Worm (Caenorhabditis elegans) whole organism, L2 larva: ENCODE results near the gene F35A5.2.

Source experiments
- C34F6.9 ChIP-seq: fragments of 150-350 bp; optimal IDR thresholded peaks from 2 replicates; lab custom pipeline; 2014; ENCODE audit warnings: missing biosample characterization, missing genetic modification characterization
- F13H6.1 ChIP-seq: sonication (generic microtip); optimal IDR thresholded peaks from 2 replicates; lab custom pipeline; 2016; ENCODE audit warnings: missing genetic modification characterization, missing compliant biosample characterization
- Y55F3AM.14 ChIP-seq: fragments of 200-800 bp; sonication (Bioruptor generic); optimal IDR thresholded peaks from 2 replicates; lab custom pipeline; 2018; ENCODE audit warnings: mild to moderate bottlenecking, missing genetic modification characterization, missing compliant biosample characterization
- alr-1 ChIP-seq: fragments of 150-350 bp; optimal IDR thresholded peaks from 2 replicates; lab custom pipeline; 2014; ENCODE audit warnings: missing biosample characterization, missing genetic modification characterization
- ama-1 ChIP-seq: fragments of 150-350 bp; optimal IDR thresholded peaks from 2 replicates; lab custom pipeline; 2018; ENCODE audit warnings: inconsistent platforms
- blmp-1 ChIP-seq: sonication (generic microtip); optimal IDR thresholded peaks from 2 replicates; lab custom pipeline; 2017; ENCODE audit warnings: missing genetic modification characterization, mild to moderate bottlenecking, missing compliant biosample characterization, antibody characterized with exemption, moderate library complexity; ENCODE audit not compliant: insufficient read depth
- ceh-16 ChIP-seq: fragments of 150-350 bp; optimal IDR thresholded peaks from 2 replicates; lab custom pipeline; 2014; ENCODE audit warnings: missing biosample characterization, missing genetic modification characterization
- ceh-82 ChIP-seq: fragments of 150-350 bp; optimal IDR thresholded peaks from 2 replicates; lab custom pipeline; 2014; ENCODE audit warnings: missing biosample characterization, missing genetic modification characterization
- crh-2 ChIP-seq: sonication (generic microtip); optimal IDR thresholded peaks from 2 replicates; lab custom pipeline; 2017; ENCODE audit warnings: missing biosample characterization, missing genetic modification characterization
- egl-27 ChIP-seq: sonication (generic microtip); optimal IDR thresholded peaks from 3 replicates; lab custom pipeline; 2017; ENCODE audit warnings: missing biosample characterization, missing genetic modification reagents, missing genetic modification characterization
- elt-1 ChIP-seq: fragments of 150-350 bp; optimal IDR thresholded peaks from 2 replicates; lab custom pipeline; 2014; ENCODE audit warnings: missing biosample characterization, missing genetic modification characterization
- elt-3 ChIP-seq: sonication (generic microtip); optimal IDR thresholded peaks from 2 replicates; lab custom pipeline; 2017; ENCODE audit warnings: missing biosample characterization, missing genetic modification characterization
- fos-1 ChIP-seq: fragments of 150-350 bp; optimal IDR thresholded peaks from 2 replicates; lab custom pipeline; 2014; ENCODE audit warnings: missing biosample characterization, missing genetic modification characterization
- gmeb-1 ChIP-seq: fragments of 150-350 bp; optimal IDR thresholded peaks from 2 replicates; lab custom pipeline; 2014; ENCODE audit warnings: missing biosample characterization, missing genetic modification characterization
- lin-11 ChIP-seq: fragments of 150-350 bp; sonication (generic microtip); optimal IDR thresholded peaks from 2 replicates; lab custom pipeline; 2014; ENCODE audit warnings: missing biosample characterization, missing genetic modification characterization, inconsistent platforms, mixed read lengths
- lin-13 ChIP-seq: fragments of 150-350 bp; optimal IDR thresholded peaks from 2 replicates; lab custom pipeline; 2014; ENCODE audit warnings: missing biosample characterization, missing genetic modification reagents, missing genetic modification characterization
- lin-39 ChIP-seq: fragments of 150-350 bp; optimal IDR thresholded peaks from 2 replicates; lab custom pipeline; 2014; ENCODE audit warnings: missing biosample characterization, missing genetic modification reagents, missing genetic modification characterization
- lsy-2 ChIP-seq, 2 experiments: fragments of 150-350 bp in 1 of 2; sonication (generic microtip) in 1 of 2; optimal IDR thresholded peaks; 2 replicates each; lab custom pipeline; 2014 to 2017; ENCODE audit warnings: missing biosample characterization in 2 of 2, missing genetic modification characterization in 2 of 2
- mdl-1 ChIP-seq, 2 experiments: fragments of 150-350 bp in 1 of 2; sonication (generic microtip) in 1 of 2; optimal IDR thresholded peaks; 2 replicates each; lab custom pipeline; 2017; ENCODE audit warnings: missing biosample characterization in 2 of 2, missing genetic modification characterization in 2 of 2
- nhr-10 ChIP-seq: sonication (generic microtip); optimal IDR thresholded peaks from 2 replicates; lab custom pipeline; 2017; ENCODE audit warnings: missing biosample characterization, missing genetic modification characterization
- nhr-12 ChIP-seq: fragments of 150-350 bp; optimal IDR thresholded peaks from 2 replicates; lab custom pipeline; 2014; ENCODE audit warnings: missing biosample characterization, missing genetic modification characterization
- nhr-129 ChIP-seq: fragments of 150-350 bp; optimal IDR thresholded peaks from 2 replicates; lab custom pipeline; 2014; ENCODE audit warnings: missing biosample characterization, missing genetic modification characterization
- nhr-21 ChIP-seq: fragments of 150-350 bp; optimal IDR thresholded peaks from 2 replicates; lab custom pipeline; 2014; ENCODE audit warnings: missing biosample characterization, missing genetic modification characterization
- nhr-25 ChIP-seq: fragments of 150-350 bp; sonication (generic microtip); optimal IDR thresholded peaks from 3 replicates; lab custom pipeline; 2014; ENCODE audit warnings: missing biosample characterization, missing genetic modification characterization
- nhr-6 ChIP-seq: fragments of 150-350 bp; optimal IDR thresholded peaks from 2 replicates; lab custom pipeline; 2014; ENCODE audit warnings: missing biosample characterization, missing genetic modification characterization
- nhr-77 ChIP-seq: fragments of 150-350 bp; optimal IDR thresholded peaks from 2 replicates; lab custom pipeline; 2014; ENCODE audit warnings: missing biosample characterization, missing genetic modification characterization
- peb-1 ChIP-seq: fragments of 150-350 bp; optimal IDR thresholded peaks from 2 replicates; lab custom pipeline; 2014; ENCODE audit warnings: missing biosample characterization, missing genetic modification characterization
- sem-4 ChIP-seq: fragments of 150-350 bp; optimal IDR thresholded peaks from 2 replicates; lab custom pipeline; 2014; ENCODE audit warnings: missing biosample characterization, missing genetic modification reagents, missing genetic modification characterization
- skn-1 ChIP-seq: sonication (generic microtip); optimal IDR thresholded peaks from 2 replicates; lab custom pipeline; 2017; ENCODE audit warnings: missing biosample characterization, missing genetic modification characterization
- sma-3 ChIP-seq: sonication (generic microtip); optimal IDR thresholded peaks from 2 replicates; lab custom pipeline; 2016; ENCODE audit warnings: missing genetic modification reagents, missing genetic modification characterization, missing compliant biosample characterization
- sma-9 ChIP-seq, 2 experiments: fragments of 150-350 bp in 1 of 2; sonication (generic microtip) in 1 of 2; optimal IDR thresholded peaks; 2 replicates each; lab custom pipeline; 2014 to 2016; ENCODE audit warnings: missing genetic modification characterization in 2 of 2, mild to moderate bottlenecking in 1 of 2, missing biosample characterization in 1 of 2, missing compliant biosample characterization in 1 of 2, missing genetic modification reagents in 1 of 2, moderate library complexity in 1 of 2
- unc-55 ChIP-seq: fragments of 150-350 bp; sonication (generic microtip); optimal IDR thresholded peaks from 3 replicates; lab custom pipeline; 2014; ENCODE audit warnings: missing biosample characterization, missing genetic modification reagents, missing genetic modification characterization
- zag-1 ChIP-seq: fragments of 150-350 bp; optimal IDR thresholded peaks from 2 replicates; lab custom pipeline; 2014; ENCODE audit warnings: missing biosample characterization, missing genetic modification characterization
- ztf-1 ChIP-seq: fragments of 200-800 bp; sonication (Bioruptor generic); conservative IDR thresholded peaks from 2 replicates; pipeline ENCODE4 v1.3.6; 2022; ENCODE audit warnings: missing genetic modification characterization, missing compliant biosample characterization
- ztf-11 ChIP-seq: sonication (generic microtip); optimal IDR thresholded peaks from 2 replicates; lab custom pipeline; 2017; ENCODE audit warnings: missing biosample characterization, missing genetic modification characterization
- ztf-4 ChIP-seq: fragments of 150-350 bp; optimal IDR thresholded peaks from 2 replicates; lab custom pipeline; 2014; ENCODE audit warnings: missing biosample characterization, missing genetic modification characterization

The F35A5.2 gene

ce11 chrX:3830872-3831271 lies 25.9 kb downstream of the F35A5.2 start:
- TF ChIP-seq nhr-129 (tag; lab: Kevin White, UChicago): peak; percentile 2
- no peak for TF ChIP-seq Y55F3AM.14 (GFP tag; lab: Kevin White, UChicago)

DNA sequence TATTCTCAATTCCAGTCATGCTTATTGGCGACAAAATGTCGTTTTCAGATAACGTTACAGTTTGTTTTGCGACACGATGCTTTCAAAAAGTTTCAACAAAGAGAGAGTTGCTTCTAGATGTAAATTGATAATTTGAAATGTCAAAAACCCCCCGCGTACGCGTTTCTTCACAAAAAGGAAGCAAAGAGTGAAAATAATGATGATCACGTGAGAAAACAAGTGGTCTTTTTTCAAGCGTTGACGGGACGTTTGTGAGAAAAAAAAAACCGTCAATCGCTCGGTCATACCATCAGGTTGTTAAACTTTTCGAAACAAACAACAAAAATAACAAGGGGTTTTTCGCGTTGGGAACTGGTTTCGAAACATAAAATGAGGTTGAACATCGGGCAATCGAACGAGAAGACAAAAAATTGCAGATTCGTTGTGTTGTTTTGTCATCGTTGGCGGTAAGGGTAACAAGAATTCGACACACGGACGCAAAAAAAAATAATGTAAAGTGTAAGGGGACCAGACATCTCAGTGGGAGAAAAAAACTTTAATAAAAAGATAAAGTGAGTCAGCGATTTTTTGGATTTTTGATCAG lies 27.2 kb downstream of the F35A5.2 start:
- no peak for TF ChIP-seq ztf-4
- TF ChIP-seq ceh-82 (tag; lab: Kevin White, UChicago): no peak
- peak; percentile 68 for TF ChIP-seq sma-9 (GFP tag; optimal IDR thresholded peaks at IDR 0.05; lab: Kevin White, UChicago)
- no peak for TF ChIP-seq sma-9 (tag; optimal IDR thresholded peaks at IDR 0.05; lab: Kevin White, UChicago)
- TF ChIP-seq fos-1 (tag; lab: Kevin White, UChicago): peak; percentile 47
- TF ChIP-seq nhr-129 (tag; lab: Kevin White, UChicago): peak; percentile 54
- peak; percentile 19 for TF ChIP-seq C34F6.9
- peak; percentile 52 for TF ChIP-seq ama-1 (lab: Kevin White, UChicago)
- TF ChIP-seq lin-11 (tag; lab: Kevin White, UChicago): no peak
- peak; percentile 47 for TF ChIP-seq gmeb-1 (tag; lab: Kevin White, UChicago)
- peak; percentile 47 for TF ChIP-seq F13H6.1
- no peak for TF ChIP-seq elt-1 (tag; lab: Kevin White, UChicago)
- peak; percentile 52 for TF ChIP-seq nhr-25
- TF ChIP-seq lsy-2 (tag; optimal IDR thresholded peaks at IDR 0.05; lab: Kevin White, UChicago): peak in 1 of 2 experiments; percentile 46
- TF ChIP-seq lin-39 (tag; lab: Kevin White, UChicago): no peak
- TF ChIP-seq egl-27 (tag; lab: Kevin White, UChicago): peak; percentile 18
- peak; percentile 87 for TF ChIP-seq crh-2
- peak; percentile 48 for TF ChIP-seq sma-3 (GFP tag; lab: Kevin White, UChicago)
- no peak for TF ChIP-seq ztf-11 (tag; lab: Kevin White, UChicago)
- no peak for TF ChIP-seq skn-1 (tag; lab: Kevin White, UChicago)

- TF ChIP-seq sma-9 (GFP tag; optimal IDR thresholded peaks at IDR 0.05; lab: Kevin White, UChicago) (peak; percentile 39), sma-9 (tag; optimal IDR thresholded peaks at IDR 0.05; lab: Kevin White, UChicago) (no peak), egl-27 (tag; lab: Kevin White, UChicago) (peak; percentile 14), nhr-77 (tag; lab: Kevin White, UChicago) (no peak), nhr-129 (tag; lab: Kevin White, UChicago) (peak; percentile 24), F13H6.1 (peak; percentile 54), peb-1 (tag; lab: Kevin White, UChicago) (no peak), nhr-12 (no peak)
These were observed 29.3 kb downstream of the F35A5.2 start for ce11 chrX:3833964-3834840.

DNA sequence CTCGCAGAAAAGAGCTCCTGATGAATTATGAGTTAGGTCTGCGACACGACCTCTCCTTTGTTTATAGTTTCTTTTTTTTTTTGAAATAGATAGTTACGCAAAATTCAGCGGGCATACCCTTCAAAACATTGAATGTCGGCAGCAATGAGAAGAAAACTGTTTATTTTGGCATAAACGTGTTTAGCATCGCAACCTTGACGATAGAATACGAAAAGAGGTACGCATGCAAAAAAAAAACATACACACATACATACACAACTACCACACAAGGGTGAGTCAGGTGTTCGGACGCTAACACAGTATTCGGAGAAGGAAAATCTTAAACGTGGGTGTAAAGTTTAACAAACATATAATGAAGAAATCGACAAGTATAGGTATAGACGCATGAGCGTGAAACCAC lies 30.7 kb downstream of the F35A5.2 start:
- no peak for TF ChIP-seq alr-1 (tag; lab: Kevin White, UChicago)
- TF ChIP-seq blmp-1: no peak
- TF ChIP-seq lin-39 (tag; lab: Kevin White, UChicago): no peak
- peak; percentile 38 for TF ChIP-seq nhr-25
- TF ChIP-seq ztf-1 (GFP tag; lab: Robert Waterston, UW): no peak
- no peak for TF ChIP-seq elt-3 (tag; lab: Kevin White, UChicago)

DNA sequence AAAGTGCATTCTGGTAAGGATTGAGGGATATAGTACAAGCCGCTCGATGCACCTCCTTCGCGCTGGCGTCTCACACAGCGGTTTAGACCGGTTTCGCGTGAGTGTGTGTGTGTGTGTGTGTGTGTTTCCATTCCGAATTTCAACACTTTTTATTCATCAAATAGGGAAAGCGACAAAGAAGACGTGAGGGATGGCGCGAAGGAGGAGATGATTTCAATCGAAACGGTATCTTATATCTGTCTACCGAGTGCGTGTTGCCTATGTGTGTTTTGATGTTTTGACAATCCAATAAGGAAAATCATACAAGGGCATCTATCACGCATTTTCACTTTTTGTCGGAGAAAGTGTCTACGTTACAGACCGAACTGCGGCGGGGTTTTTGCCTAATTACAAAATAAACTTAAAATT lies 32.8 kb downstream of the F35A5.2 start:
- TF ChIP-seq ceh-16 (tag; lab: Kevin White, UChicago) (peak; percentile 37), lin-13 (no peak), nhr-129 (tag; lab: Kevin White, UChicago) (peak; percentile 58), sma-9 (GFP tag; optimal IDR thresholded peaks at IDR 0.05; lab: Kevin White, UChicago) (peak; percentile 71), sma-9 (tag; optimal IDR thresholded peaks at IDR 0.05; lab: Kevin White, UChicago) (no peak), peb-1 (tag; lab: Kevin White, UChicago) (no peak), nhr-25 (peak; percentile 90), egl-27 (tag; lab: Kevin White, UChicago) (peak; percentile 72), fos-1 (tag; lab: Kevin White, UChicago) (peak; percentile 1), ceh-82 (tag; lab: Kevin White, UChicago) (no peak), lin-39 (tag; lab: Kevin White, UChicago) (no peak), skn-1 (tag; lab: Kevin White, UChicago) (no peak), zag-1 (no peak), nhr-10 (tag; lab: Kevin White, UChicago) (no peak), sem-4 (tag; lab: Kevin White, UChicago) (peak; percentile 19), alr-1 (tag; lab: Kevin White, UChicago) (no peak), gmeb-1 (tag; lab: Kevin White, UChicago) (no peak), lin-11 (tag; lab: Kevin White, UChicago) (no peak), mdl-1 (tag; optimal IDR thresholded peaks at IDR 0.05; lab: Kevin White, UChicago) (peak in 1 of 2 experiments; percentile 1), nhr-6 (tag; lab: Kevin White, UChicago) (peak; percentile 10), crh-2 (no peak), blmp-1 (peak; percentile 96), sma-3 (GFP tag; lab: Kevin White, UChicago) (peak; percentile 81), nhr-21 (tag; lab: Kevin White, UChicago) (peak; percentile 91), Y55F3AM.14 (GFP tag; lab: Kevin White, UChicago) (peak; percentile 40), unc-55 (GFP tag; lab: Kevin White, UChicago) (no peak)
